Worm (Caenorhabditis elegans): ENCODE results near the gene T22C8.4.

ce11 chrII:8646437-8646836 lies 23.1 kb upstream of the T22C8.4 start:
- TF ChIP-seq snpc-4 (tag; optimal IDR thresholded peaks at IDR 0.05), result no peak
- no peak for TF ChIP-seq R02D3.7 (tag; optimal IDR thresholded peaks at IDR 0.05)
- TF ChIP-seq aly-2 (tag; optimal IDR thresholded peaks at IDR 0.05), result no peak
- TF ChIP-seq eor-1 (tag; optimal IDR thresholded peaks at IDR 0.05), result no peak
- no peak for TF ChIP-seq nhr-237 (tag; optimal IDR thresholded peaks at IDR 0.05)
- no peak for TF ChIP-seq nhr-77 (tag; optimal IDR thresholded peaks at IDR 0.05)
- TF ChIP-seq pqm-1 (tag; optimal IDR thresholded peaks at IDR 0.05), result no peak
- TF ChIP-seq zag-1 (tag; optimal IDR thresholded peaks at IDR 0.05), result no peak
- TF ChIP-seq fos-1 (tag; optimal IDR thresholded peaks at IDR 0.05), result no peak
- no peak for TF ChIP-seq lin-39 (tag; optimal IDR thresholded peaks at IDR 0.05)
- TF ChIP-seq daf-12 (tag; optimal IDR thresholded peaks at IDR 0.05), result no peak
- TF ChIP-seq ama-1 (optimal IDR thresholded peaks at IDR 0.05), result no peak
- TF ChIP-seq nhr-11 (tag; optimal IDR thresholded peaks at IDR 0.05), result no peak
